Worm (Caenorhabditis elegans) whole organism, L3 larva: ENCODE results near the gene rev-1.

ENCODE experiments used
- ZK546.5 ChIP-seq: sonication (generic microtip); optimal IDR thresholded peaks from 2 replicates; lab custom pipeline; 2017; ENCODE audit warnings: missing biosample characterization, missing genetic modification characterization
- ama-1 ChIP-seq: fragments of 150-350 bp; optimal IDR thresholded peaks from 2 replicates; lab custom pipeline; 2018
- daf-12 ChIP-seq: fragments of 150-350 bp; optimal IDR thresholded peaks from 2 replicates; lab custom pipeline; 2014; ENCODE audit warnings: missing biosample characterization, missing genetic modification reagents, missing genetic modification characterization
- fkh-2 ChIP-seq: fragments of 150-350 bp; optimal IDR thresholded peaks from 2 replicates; lab custom pipeline; 2014; ENCODE audit warnings: missing biosample characterization, missing genetic modification reagents, missing genetic modification characterization
- fos-1 ChIP-seq: fragments of 150-350 bp; optimal IDR thresholded peaks from 2 replicates; lab custom pipeline; 2014; ENCODE audit warnings: missing biosample characterization, missing genetic modification characterization
- mdl-1 ChIP-seq: fragments of 150-350 bp; optimal IDR thresholded peaks from 2 replicates; lab custom pipeline; 2014; ENCODE audit warnings: missing biosample characterization, missing genetic modification characterization
- nfya-1 ChIP-seq: sonication (generic microtip); optimal IDR thresholded peaks from 2 replicates; lab custom pipeline; 2017; ENCODE audit warnings: missing genetic modification characterization, mild to moderate bottlenecking, missing compliant biosample characterization, antibody characterized with exemption, moderate library complexity; ENCODE audit not compliant: insufficient read depth
- nhr-11 ChIP-seq: fragments of 150-350 bp; optimal IDR thresholded peaks from 2 replicates; lab custom pipeline; 2014; ENCODE audit warnings: missing biosample characterization, missing genetic modification characterization
- nhr-25 ChIP-seq: sonication (generic microtip); optimal IDR thresholded peaks from 2 replicates; lab custom pipeline; 2017; ENCODE audit warnings: missing biosample characterization, missing genetic modification characterization
- nhr-28 ChIP-seq: fragments of 150-350 bp; optimal IDR thresholded peaks from 2 replicates; lab custom pipeline; 2014; ENCODE audit warnings: missing biosample characterization, missing genetic modification characterization
- pqm-1 ChIP-seq: fragments of 150-350 bp; optimal IDR thresholded peaks from 2 replicates; lab custom pipeline; 2017; ENCODE audit warnings: missing biosample characterization, missing genetic modification characterization, inconsistent platforms
- tbx-2 ChIP-seq: sonication (generic microtip); optimal IDR thresholded peaks from 2 replicates; lab custom pipeline; 2016; ENCODE audit warnings: mild to moderate bottlenecking, missing genetic modification characterization, missing compliant biosample characterization
- ztf-4 ChIP-seq: fragments of 150-350 bp; optimal IDR thresholded peaks from 2 replicates; lab custom pipeline; 2014; ENCODE audit warnings: missing biosample characterization, missing genetic modification characterization

- no peak for TF ChIP-seq ztf-4
- TF ChIP-seq nhr-28 (tag; lab: Kevin White, UChicago), result no peak
- peak; percentile 30 for TF ChIP-seq ama-1 (lab: Kevin White, UChicago)
- TF ChIP-seq daf-12, result no peak
- no peak for TF ChIP-seq mdl-1 (tag; lab: Kevin White, UChicago)
- peak; percentile 79 for TF ChIP-seq nfya-1 (tag; lab: Kevin White, UChicago)
- no peak for TF ChIP-seq tbx-2 (tag; lab: Kevin White, UChicago)
- no peak for TF ChIP-seq fos-1 (tag; lab: Kevin White, UChicago)
- no peak for TF ChIP-seq fkh-2 (tag; lab: Kevin White, UChicago)
- peak; percentile 5 for TF ChIP-seq pqm-1 (tag; lab: Kevin White, UChicago)
- no peak for TF ChIP-seq nhr-25 (tag; lab: Kevin White, UChicago)
- no peak for TF ChIP-seq ZK546.5 (tag; lab: Kevin White, UChicago)
- no peak for TF ChIP-seq nhr-11 (tag; lab: Kevin White, UChicago)
Observed at ce11 chrII:7870632-7871031, 29.8 kb upstream of the rev-1 start.
